Worm (Caenorhabditis elegans) whole organism, young adult: Measurements from ENCODE around the gene mlh-1.

ENCODE experiments used
- B0019.2 ChIP-seq: fragments of 200-800 bp; sonication (Bioruptor generic); conservative IDR thresholded peaks from 2 replicates; pipeline ENCODE4 v1.3.6; 2022; ENCODE audit warnings: missing genetic modification reagents, missing genetic modification characterization, missing compliant biosample characterization
- B0336.3 ChIP-seq: fragments of 200-800 bp; sonication (Bioruptor generic); IDR thresholded peaks from 2 replicates; pipeline ENCODE4 v1.3.6; 2022; ENCODE audit warnings: missing genetic modification characterization, missing compliant biosample characterization
- C17E4.6 ChIP-seq: fragments of 200-800 bp; sonication (Bioruptor generic); IDR thresholded peaks from 2 replicates; pipeline ENCODE4 v1.3.6; 2022; ENCODE audit warnings: missing genetic modification reagents, missing genetic modification characterization, missing compliant biosample characterization
- F37B4.10 ChIP-seq: fragments of 200-800 bp; sonication (Bioruptor generic); IDR thresholded peaks from 2 replicates; pipeline ENCODE4 v1.3.6; 2022; ENCODE audit warnings: missing genetic modification characterization, missing compliant biosample characterization
- F39B2.1 ChIP-seq: fragments of 200-800 bp; sonication (Bioruptor generic); IDR thresholded peaks from 2 replicates; pipeline ENCODE4 v1.3.6; 2022; ENCODE audit warnings: missing genetic modification reagents, missing genetic modification characterization, missing compliant biosample characterization
- F57A8.1 ChIP-seq: fragments of 200-800 bp; sonication (Bioruptor generic); optimal IDR thresholded peaks from 2 replicates; lab custom pipeline; 2018; ENCODE audit warnings: mild to moderate bottlenecking, missing genetic modification characterization, moderate library complexity, missing compliant biosample characterization
- T26A5.8 ChIP-seq: sonication (generic microtip); optimal IDR thresholded peaks from 2 replicates; lab custom pipeline; 2016; ENCODE audit warnings: missing genetic modification characterization, missing compliant biosample characterization
- akir-1 ChIP-seq: fragments of 200-800 bp; sonication (Bioruptor generic); optimal IDR thresholded peaks from 2 replicates; lab custom pipeline; 2018; ENCODE audit warnings: mild to moderate bottlenecking, missing genetic modification characterization, moderate library complexity, missing compliant biosample characterization
- aptf-2 ChIP-seq: fragments of 200-800 bp; sonication (Bioruptor generic); conservative IDR thresholded peaks from 2 replicates; pipeline ENCODE4 v1.3.6; 2022; ENCODE audit warnings: missing genetic modification reagents, missing genetic modification characterization, missing compliant biosample characterization
- atf-7 ChIP-seq: sonication (generic microtip); optimal IDR thresholded peaks from 2 replicates; lab custom pipeline; 2017; ENCODE audit warnings: mild to moderate bottlenecking, missing genetic modification characterization, missing compliant biosample characterization
- athp-1 ChIP-seq: sonication (generic microtip); optimal IDR thresholded peaks from 2 replicates; lab custom pipeline; 2017; ENCODE audit warnings: mild to moderate bottlenecking, missing genetic modification characterization, missing compliant biosample characterization
- attf-5 ChIP-seq: fragments of 200-800 bp; sonication (Bioruptor generic); optimal IDR thresholded peaks from 2 replicates; lab custom pipeline; 2018; ENCODE audit warnings: mild to moderate bottlenecking, missing genetic modification characterization, missing compliant biosample characterization
- bed-1 ChIP-seq: fragments of 200-800 bp; sonication (Bioruptor generic); IDR thresholded peaks from 2 replicates; pipeline ENCODE4 v1.3.6; 2022; ENCODE audit warnings: missing genetic modification reagents, missing genetic modification characterization, missing compliant biosample characterization
- bed-2 ChIP-seq: fragments of 200-800 bp; sonication (Bioruptor generic); IDR thresholded peaks from 2 replicates; pipeline ENCODE4 v1.3.6; 2022; ENCODE audit warnings: missing genetic modification reagents, missing genetic modification characterization, missing compliant biosample characterization
- cebp-2 ChIP-seq: fragments of 200-800 bp; sonication (Bioruptor generic); IDR thresholded peaks from 2 replicates; pipeline ENCODE4 v1.3.6; 2022; ENCODE audit warnings: missing genetic modification characterization, missing compliant biosample characterization
- egrh-3 ChIP-seq: fragments of 200-800 bp; sonication (Bioruptor generic); IDR thresholded peaks from 2 replicates; pipeline ENCODE4 v1.3.6; 2022; ENCODE audit warnings: missing genetic modification reagents, missing genetic modification characterization, missing compliant biosample characterization
- ets-4 ChIP-seq: fragments of 200-800 bp; sonication (Bioruptor generic); optimal IDR thresholded peaks from 2 replicates; lab custom pipeline; 2018; ENCODE audit warnings: mild to moderate bottlenecking, missing genetic modification characterization, missing compliant biosample characterization
- fkh-3 ChIP-seq: sonication (generic microtip); optimal IDR thresholded peaks from 2 replicates; lab custom pipeline; 2016; ENCODE audit warnings: mild to moderate bottlenecking, missing genetic modification characterization, missing compliant biosample characterization
- hmg-20 ChIP-seq: fragments of 200-800 bp; sonication (Bioruptor generic); IDR thresholded peaks from 2 replicates; pipeline ENCODE4 v1.3.6; 2022; ENCODE audit warnings: missing genetic modification reagents, missing genetic modification characterization, missing compliant biosample characterization
- lag-1 ChIP-seq: fragments of 200-800 bp; sonication (Bioruptor generic); IDR thresholded peaks from 2 replicates; pipeline ENCODE4 v1.3.6; 2022; ENCODE audit warnings: missing genetic modification reagents, missing genetic modification characterization, missing compliant biosample characterization
- lin-40 ChIP-seq: sonication (generic microtip); optimal IDR thresholded peaks from 2 replicates; lab custom pipeline; 2016; ENCODE audit warnings: missing genetic modification characterization, mild to moderate bottlenecking, missing compliant biosample characterization, missing genotype, missing genetic modification reagents
- lir-1 ChIP-seq: fragments of 200-800 bp; sonication (Bioruptor generic); conservative IDR thresholded peaks from 2 replicates; pipeline ENCODE4 v1.3.6; 2022; ENCODE audit warnings: missing genetic modification reagents, missing genetic modification characterization, missing compliant biosample characterization
- madf-3 ChIP-seq: fragments of 200-800 bp; sonication (Bioruptor generic); IDR thresholded peaks from 2 replicates; pipeline ENCODE4 v1.3.6; 2022; ENCODE audit warnings: missing genetic modification reagents, missing genetic modification characterization, missing compliant biosample characterization
- nfyb-1 ChIP-seq: fragments of 200-800 bp; sonication (Bioruptor generic); IDR thresholded peaks from 2 replicates; pipeline ENCODE4 v1.3.6; 2022; ENCODE audit warnings: missing genetic modification reagents, missing genetic modification characterization, missing compliant biosample characterization
- nhr-120 ChIP-seq: fragments of 200-800 bp; sonication (Bioruptor generic); IDR thresholded peaks from 2 replicates; pipeline ENCODE4 v1.3.6; 2022; ENCODE audit warnings: missing genetic modification characterization, missing compliant biosample characterization
- nhr-27 ChIP-seq: fragments of 200-800 bp; sonication (Bioruptor generic); optimal IDR thresholded peaks from 2 replicates; lab custom pipeline; 2018; ENCODE audit warnings: mild to moderate bottlenecking, missing genetic modification characterization, moderate library complexity, missing compliant biosample characterization
- nhr-80 ChIP-seq: sonication (generic microtip); optimal IDR thresholded peaks from 2 replicates; lab custom pipeline; 2016; ENCODE audit warnings: missing genetic modification characterization, missing compliant biosample characterization
- rcor-1 ChIP-seq: fragments of 200-800 bp; sonication (Bioruptor generic); IDR thresholded peaks from 2 replicates; pipeline ENCODE4 v1.3.6; 2022; ENCODE audit warnings: missing genetic modification reagents, missing genetic modification characterization, missing compliant biosample characterization
- repo-1 ChIP-seq: sonication (generic microtip); optimal IDR thresholded peaks from 2 replicates; lab custom pipeline; 2017; ENCODE audit warnings: mild to moderate bottlenecking, missing genetic modification characterization, missing compliant biosample characterization
- sptf-2 ChIP-seq: fragments of 200-800 bp; sonication (Bioruptor generic); optimal IDR thresholded peaks from 2 replicates; lab custom pipeline; 2018; ENCODE audit warnings: mild to moderate bottlenecking, missing genetic modification characterization, missing compliant biosample characterization
- unc-130 ChIP-seq: sonication (generic microtip); optimal IDR thresholded peaks from 2 replicates; lab custom pipeline; 2016; ENCODE audit warnings: missing genetic modification reagents, missing genetic modification characterization, missing compliant biosample characterization
- zfh-2 ChIP-seq: fragments of 200-800 bp; sonication (Bioruptor generic); conservative IDR thresholded peaks from 2 replicates; pipeline ENCODE4 v1.3.6; 2022; ENCODE audit warnings: missing genetic modification reagents, missing genetic modification characterization, missing compliant biosample characterization
- ztf-25 ChIP-seq: fragments of 200-800 bp; sonication (Bioruptor generic); IDR thresholded peaks from 2 replicates; pipeline ENCODE4 v1.3.6; 2022; ENCODE audit warnings: missing genetic modification reagents, missing genetic modification characterization, missing compliant biosample characterization
- ztf-3 ChIP-seq: fragments of 200-800 bp; sonication (Bioruptor generic); optimal IDR thresholded peaks from 2 replicates; lab custom pipeline; 2018; ENCODE audit warnings: mild to moderate bottlenecking, missing genetic modification characterization, missing compliant biosample characterization

Gene mlh-1

ce11 chrIII:13526191-13526590, 11.8 kb upstream of the mlh-1 start:
- no peak for TF ChIP-seq T26A5.8 (tag; lab: Kevin White, UChicago)
- peak; percentile 36 for TF ChIP-seq nhr-80 (tag; lab: Kevin White, UChicago)
- TF ChIP-seq fkh-3 (tag; lab: Kevin White, UChicago), result no peak
- TF ChIP-seq sptf-2 (GFP tag; lab: Kevin White, UChicago), result no peak
- no peak for TF ChIP-seq bed-2

- TF ChIP-seq nfyb-1 (GFP tag; lab: Robert Waterston, UW) (no peak), lir-1 (GFP tag; lab: Robert Waterston, UW) (no peak), B0336.3 (GFP tag; lab: Robert Waterston, UW) (no peak), rcor-1 (GFP tag; lab: Robert Waterston, UW) (no peak), F57A8.1 (GFP tag; lab: Kevin White, UChicago) (no peak), lin-40 (no peak), repo-1 (tag; lab: Kevin White, UChicago) (no peak), T26A5.8 (tag; lab: Kevin White, UChicago) (no peak), unc-130 (GFP tag; lab: Kevin White, UChicago) (no peak)
- TF ChIP-seq, all 124 proteins: peak for 0
Measured at ce11 chrIII:13525118-13525839, 10.9 kb upstream of the mlh-1 start.

ce11 chrIII:13524021-13524420, 9.7 kb upstream of the mlh-1 start, which contains the start of gene pod-1:
Gene pod-1 (minus strand): TSS chrIII:13524121.
- TF ChIP-seq ztf-3 (GFP tag; lab: Kevin White, UChicago), result no peak
- no peak for TF ChIP-seq hmg-20 (GFP tag; lab: Robert Waterston, UW)
- no peak for TF ChIP-seq ets-4
- no peak for TF ChIP-seq ztf-25 (GFP tag; lab: Robert Waterston, UW)
- no peak for TF ChIP-seq egrh-3 (GFP tag; lab: Robert Waterston, UW)
- TF ChIP-seq nhr-80 (tag; lab: Kevin White, UChicago), result no peak
- TF ChIP-seq atf-7 (tag; lab: Kevin White, UChicago), result no peak
- TF ChIP-seq attf-5 (GFP tag; lab: Kevin White, UChicago), result no peak
- TF ChIP-seq C17E4.6 (GFP tag; lab: Robert Waterston, UW), result no peak
- TF ChIP-seq nhr-27 (tag; lab: Kevin White, UChicago), result no peak
- TF ChIP-seq nhr-120 (GFP tag; lab: Robert Waterston, UW), result no peak
- TF ChIP-seq B0019.2 (GFP tag; lab: Robert Waterston, UW), result no peak
- TF ChIP-seq F39B2.1 (GFP tag; lab: Robert Waterston, UW), result no peak
- no peak for TF ChIP-seq athp-1 (tag; lab: Kevin White, UChicago)
- TF ChIP-seq akir-1, result no peak
- TF ChIP-seq aptf-2 (GFP tag; lab: Robert Waterston, UW), result no peak
- TF ChIP-seq cebp-2 (GFP tag; lab: Robert Waterston, UW), result no peak
- no peak for TF ChIP-seq madf-3 (GFP tag; lab: Robert Waterston, UW)
- no peak for TF ChIP-seq F37B4.10 (GFP tag; lab: Robert Waterston, UW)

ce11 chrIII:13518437-13518836, 4.1 kb upstream of the mlh-1 start:
- TF ChIP-seq zfh-2 (GFP tag; lab: Robert Waterston, UW) (peak; percentile 56), egrh-3 (GFP tag; lab: Robert Waterston, UW) (peak; percentile 41; the same call in 1 of the 2 replicates), bed-1 (0 out of 2 replicates have a peak, but pooled peaks have one; percentile 51), lag-1 (GFP tag; lab: Robert Waterston, UW) (no peak)
